Worm (Caenorhabditis elegans) whole organism, L1 larva: Measurements from ENCODE around the gene F57G4.11.
"Not testable (repeated sequence)": the region's sequence is repeated elsewhere in the genome, so short reads cannot be mapped to it uniquely, and the experiment has no call there.

ENCODE experiments used
- C04F5.9 ChIP-seq: sonication (generic microtip); optimal IDR thresholded peaks from 2 replicates; lab custom pipeline; 2016; ENCODE audit warnings: missing genetic modification characterization, missing compliant biosample characterization
- Y116A8C.19 ChIP-seq: sonication (generic microtip); optimal IDR thresholded peaks from 2 replicates; lab custom pipeline; 2016; ENCODE audit warnings: missing compliant biosample characterization, missing genetic modification characterization, borderline replicate concordance
- aly-2 ChIP-seq: fragments of 150-350 bp; optimal IDR thresholded peaks from 2 replicates; lab custom pipeline; 2014; ENCODE audit warnings: missing biosample characterization, missing genetic modification characterization
- ama-1 ChIP-seq: fragments of 150-350 bp; optimal IDR thresholded peaks from 2 replicates; lab custom pipeline; 2014
- ceh-8 ChIP-seq: fragments of 200-800 bp; sonication (Bioruptor generic); optimal IDR thresholded peaks from 2 replicates; lab custom pipeline; 2018; ENCODE audit warnings: mild to moderate bottlenecking, missing genetic modification characterization, moderate library complexity, missing compliant biosample characterization
- ceh-82 ChIP-seq, 3 experiments: fragments of 150-350 bp in 1 of 3; sonication (generic microtip) in 2 of 3; optimal IDR thresholded peaks; 2 replicates each; lab custom pipeline; 2014 to 2017; ENCODE audit warnings: missing biosample characterization in 3 of 3, missing genetic modification characterization in 3 of 3
- ceh-88 ChIP-seq: fragments of 200-800 bp; sonication (Bioruptor generic); IDR thresholded peaks from 2 replicates; pipeline ENCODE4 v1.3.6; 2022; ENCODE audit warnings: missing genetic modification characterization, missing compliant biosample characterization
- dpl-1 ChIP-seq, 3 experiments: fragments of 150-350 bp in 2 of 3; sonication (generic microtip) in 1 of 3; optimal IDR thresholded peaks; 2 replicates each; lab custom pipeline; 2014 to 2017; ENCODE audit warnings: missing biosample characterization in 3 of 3, missing genetic modification characterization in 3 of 3, missing genetic modification reagents in 3 of 3
- dsc-1 ChIP-seq: sonication (generic microtip); optimal IDR thresholded peaks from 2 replicates; lab custom pipeline; 2016; ENCODE audit warnings: mild to moderate bottlenecking, missing genetic modification characterization, missing compliant biosample characterization
- efl-1 ChIP-seq, 4 experiments: fragments of 150-350 bp; optimal IDR thresholded peaks in 3 of 4; peaks in 1 of 4; 1 replicate in 1 of 4; 2 replicates in 3 of 4; lab custom pipeline; 2014; ENCODE audit warnings: missing biosample characterization in 2 of 4, missing genetic modification characterization in 2 of 4, missing genetic modification reagents in 2 of 4
- egl-13 ChIP-seq: sonication (generic microtip); optimal IDR thresholded peaks from 2 replicates; lab custom pipeline; 2016; ENCODE audit warnings: missing genotype, missing genetic modification reagents, missing genetic modification characterization, missing compliant biosample characterization
- elt-2 ChIP-seq: sonication (generic microtip); optimal IDR thresholded peaks from 2 replicates; lab custom pipeline; 2016; ENCODE audit warnings: missing genetic modification characterization, mild to moderate bottlenecking, inconsistent platforms, missing compliant biosample characterization, missing genetic modification reagents
- elt-3 ChIP-seq, 6 experiments: fragments of 150-350 bp in 1 of 6; sonication (generic microtip); optimal IDR thresholded peaks; 2 replicates each; lab custom pipeline; 2017 to 2018; ENCODE audit warnings: missing biosample characterization in 6 of 6, missing genetic modification characterization in 6 of 6, inconsistent platforms in 1 of 6
- ets-5 ChIP-seq: fragments of 200-800 bp; sonication (Bioruptor generic); IDR thresholded peaks from 2 replicates; pipeline ENCODE4 v1.3.6; 2022; ENCODE audit warnings: missing genetic modification characterization, missing compliant biosample characterization
- fkh-10 ChIP-seq: sonication (generic microtip); optimal IDR thresholded peaks from 2 replicates; lab custom pipeline; 2017; ENCODE audit warnings: missing biosample characterization, missing genetic modification reagents, missing genetic modification characterization
- fkh-8 ChIP-seq: sonication (generic microtip); optimal IDR thresholded peaks from 2 replicates; lab custom pipeline; 2016; ENCODE audit warnings: mild to moderate bottlenecking, missing genetic modification characterization, missing compliant biosample characterization
- isw-1 ChIP-seq: fragments of 200-800 bp; sonication (Bioruptor generic); IDR thresholded peaks from 2 replicates; pipeline ENCODE4 v1.3.6; 2022; ENCODE audit warnings: missing genetic modification characterization, missing compliant biosample characterization
- jun-1 ChIP-seq: fragments of 150-350 bp; optimal IDR thresholded peaks from 2 replicates; lab custom pipeline; 2014; ENCODE audit warnings: missing biosample characterization, missing genetic modification reagents, missing genetic modification characterization
- lin-13 ChIP-seq: fragments of 150-350 bp; optimal IDR thresholded peaks from 2 replicates; lab custom pipeline; 2014; ENCODE audit warnings: missing biosample characterization, missing genetic modification reagents, missing genetic modification characterization
- lir-3 ChIP-seq: sonication (generic microtip); optimal IDR thresholded peaks from 2 replicates; lab custom pipeline; 2016; ENCODE audit warnings: mild to moderate bottlenecking, missing genetic modification characterization, moderate library complexity, missing compliant biosample characterization; ENCODE audit not compliant: poor library complexity
- lsy-2 ChIP-seq, 2 experiments: fragments of 150-350 bp; optimal IDR thresholded peaks; 2 replicates each; lab custom pipeline; 2014; ENCODE audit warnings: missing biosample characterization in 2 of 2, missing genetic modification characterization in 2 of 2
- mab-9 ChIP-seq: fragments of 200-800 bp; sonication (Bioruptor generic); IDR thresholded peaks from 2 replicates; pipeline ENCODE4 v1.3.6; 2022; ENCODE audit warnings: missing genetic modification reagents, missing genetic modification characterization, missing compliant biosample characterization
- mep-1 ChIP-seq: fragments of 150-350 bp; optimal IDR thresholded peaks from 2 replicates; lab custom pipeline; 2014; ENCODE audit warnings: missing biosample characterization, missing genetic modification characterization
- nhr-19 ChIP-seq: fragments of 200-800 bp; sonication (Bioruptor generic); conservative IDR thresholded peaks from 2 replicates; pipeline ENCODE4 v1.3.6; 2022; ENCODE audit warnings: missing genetic modification characterization, missing compliant biosample characterization
- nhr-237 ChIP-seq: fragments of 150-350 bp; optimal IDR thresholded peaks from 2 replicates; lab custom pipeline; 2014; ENCODE audit warnings: missing biosample characterization, missing genetic modification characterization
- nhr-47 ChIP-seq: sonication (generic microtip); optimal IDR thresholded peaks from 2 replicates; lab custom pipeline; 2016; ENCODE audit warnings: mild to moderate bottlenecking, missing genetic modification characterization, moderate library complexity, missing compliant biosample characterization
- nhr-71 ChIP-seq: sonication (generic microtip); optimal IDR thresholded peaks from 2 replicates; lab custom pipeline; 2016; ENCODE audit warnings: mild to moderate bottlenecking, missing genetic modification characterization, moderate library complexity, missing compliant biosample characterization
- nhr-77 ChIP-seq: fragments of 150-350 bp; optimal IDR thresholded peaks from 2 replicates; lab custom pipeline; 2014; ENCODE audit warnings: missing biosample characterization, missing genetic modification characterization
- nhr-84 ChIP-seq: sonication (generic microtip); optimal IDR thresholded peaks from 2 replicates; lab custom pipeline; 2017; ENCODE audit warnings: missing biosample characterization, missing genetic modification characterization
- pag-3 ChIP-seq: sonication (generic microtip); optimal IDR thresholded peaks from 2 replicates; lab custom pipeline; 2017; ENCODE audit warnings: missing genetic modification characterization, mild to moderate bottlenecking, missing compliant biosample characterization, antibody characterized with exemption, borderline replicate concordance; ENCODE audit not compliant: insufficient read depth
- rnt-1 ChIP-seq: sonication (generic microtip); optimal IDR thresholded peaks from 2 replicates; lab custom pipeline; 2016; ENCODE audit warnings: mild to moderate bottlenecking, missing genetic modification characterization, moderate library complexity, missing compliant biosample characterization
- tlp-1 ChIP-seq: fragments of 150-350 bp; optimal IDR thresholded peaks from 2 replicates; lab custom pipeline; 2014; ENCODE audit warnings: missing biosample characterization, missing genetic modification characterization
- unc-130 ChIP-seq: fragments of 150-350 bp; optimal IDR thresholded peaks from 2 replicates; lab custom pipeline; 2017; ENCODE audit warnings: missing biosample characterization, missing genetic modification characterization, inconsistent platforms
- unc-30 ChIP-seq: sonication (generic microtip); optimal IDR thresholded peaks from 2 replicates; lab custom pipeline; 2017; ENCODE audit warnings: missing biosample characterization, missing genetic modification characterization
- unc-62 ChIP-seq: fragments of 150-350 bp; optimal IDR thresholded peaks from 2 replicates; lab custom pipeline; 2014; ENCODE audit warnings: missing biosample characterization, missing genetic modification reagents, missing genetic modification characterization
- unc-98 ChIP-seq: fragments of 200-800 bp; sonication (Bioruptor generic); IDR thresholded peaks from 2 replicates; pipeline ENCODE4 v1.3.6; 2022; ENCODE audit warnings: missing genetic modification characterization, missing compliant biosample characterization
- zag-1 ChIP-seq: fragments of 150-350 bp; optimal IDR thresholded peaks from 2 replicates; lab custom pipeline; 2014; ENCODE audit warnings: missing biosample characterization, missing genetic modification characterization
- ztf-11 ChIP-seq, 2 experiments: sonication (generic microtip); optimal IDR thresholded peaks; 2 replicates each; lab custom pipeline; 2016 to 2017; ENCODE audit warnings: missing genetic modification characterization in 2 of 2, missing biosample characterization in 1 of 2, missing compliant biosample characterization in 1 of 2

Gene F57G4.11

ce11 chrV:17606050-17606449 is 19.0 kb upstream of the F57G4.11 start, which contains the start of gene Y6G8.16:
Gene Y6G8.16, plus strand, starts transcription at chrV:17606350.
- not testable (repeated sequence) for TF ChIP-seq rnt-1; zag-1 (tag; lab: Kevin White, UChicago); ztf-11 (tag; optimal IDR thresholded peaks at IDR 0.05; lab: Kevin White, UChicago)
- TF ChIP-seq, all 84 proteins: peak for 0; not testable (repeated sequence) for 84

- TF ChIP-seq lsy-2 (tag; optimal IDR thresholded peaks at IDR 0.05; lab: Kevin White, UChicago): no peak
- no peak for TF ChIP-seq lir-3
- TF ChIP-seq nhr-47 (tag; lab: Kevin White, UChicago): no peak
- TF ChIP-seq ama-1 (lab: Kevin White, UChicago): no peak
- no peak for TF ChIP-seq efl-1 (optimal IDR thresholded peaks at IDR 0.05; lab: Kevin White, UChicago)
- TF ChIP-seq efl-1 (GFP tag; optimal IDR thresholded peaks at IDR 0.05 in 1 of 2; lab: Kevin White, UChicago): no peak
- no peak for TF ChIP-seq egl-13 (tag; lab: Kevin White, UChicago)
- TF ChIP-seq elt-3 (tag; optimal IDR thresholded peaks at IDR 0.05; lab: Kevin White, UChicago): no peak
These were observed 17.2 kb upstream of the F57G4.11 start, which contains the start of gene srz-91 for ce11 chrV:17607797-17608196. Gene srz-91, plus strand, starts transcription at chrV:17608097.

- not testable (repeated sequence) for TF ChIP-seq unc-30, nhr-84, zag-1 (tag; lab: Kevin White, UChicago)
These were observed 14.5 kb upstream of the F57G4.11 start, which contains the start of gene Y6G8.15 for ce11 chrV:17610503-17610902. Gene Y6G8.15, minus strand, starts transcription at chrV:17610603.

- TF ChIP-seq unc-130 (tag; lab: Kevin White, UChicago): no peak
- no peak for TF ChIP-seq tlp-1 (tag; lab: Kevin White, UChicago)
- no peak for TF ChIP-seq nhr-19 (GFP tag; lab: Robert Waterston, UW)
- no peak for TF ChIP-seq fkh-8 (tag; lab: Kevin White, UChicago)
- TF ChIP-seq efl-1 (optimal IDR thresholded peaks at IDR 0.05; lab: Kevin White, UChicago): no peak
- no peak for TF ChIP-seq efl-1 (GFP tag; optimal IDR thresholded peaks at IDR 0.05 in 1 of 2; lab: Kevin White, UChicago)
- no peak for TF ChIP-seq dpl-1 (GFP tag; optimal IDR thresholded peaks at IDR 0.05; lab: Kevin White, UChicago)
- TF ChIP-seq, all 84 proteins: peak for 0
These were observed 10.8 kb upstream of the F57G4.11 start, which contains the start of gene Y6G8.14 for ce11 chrV:17614251-17614650. Gene Y6G8.14, minus strand, starts transcription at chrV:17614351.

- TF ChIP-seq mab-9 (GFP tag; lab: Robert Waterston, UW) (no peak), ceh-8 (GFP tag; lab: Kevin White, UChicago) (no peak), dpl-1 (GFP tag; optimal IDR thresholded peaks at IDR 0.05; lab: Kevin White, UChicago) (no peak), elt-2 (tag; lab: Kevin White, UChicago) (peak; percentile 12), efl-1 (optimal IDR thresholded peaks at IDR 0.05; lab: Kevin White, UChicago) (no peak), efl-1 (GFP tag; optimal IDR thresholded peaks at IDR 0.05 in 1 of 2; lab: Kevin White, UChicago) (peak in 1 of 2 experiments; percentile 2), ceh-82 (tag; optimal IDR thresholded peaks at IDR 0.05; lab: Kevin White, UChicago) (no peak), nhr-237 (tag; lab: Kevin White, UChicago) (no peak)
These were observed 9.4 kb upstream of the F57G4.11 start, which contains the start of gene Y6G8.5 for ce11 chrV:17615609-17616008. Gene Y6G8.5, minus strand, starts transcription at chrV:17615709.

- TF ChIP-seq ceh-82 (tag; optimal IDR thresholded peaks at IDR 0.05; lab: Kevin White, UChicago) (no peak), isw-1 (GFP tag; lab: Robert Waterston, UW) (no peak), ets-5 (GFP tag; lab: Robert Waterston, UW) (no peak), dpl-1 (GFP tag; optimal IDR thresholded peaks at IDR 0.05; lab: Kevin White, UChicago) (no peak), elt-2 (tag; lab: Kevin White, UChicago) (peak; percentile 72)
These were observed 8.2 kb upstream of the F57G4.11 start, which contains the start of gene Y6G8.6 for ce11 chrV:17616807-17617206. Gene Y6G8.6, minus strand, starts transcription at chrV:17616904.

ce11 chrV:17620266-17620665 is 4.7 kb upstream of the F57G4.11 start, which contains the start of gene Y6G8.8:
Gene Y6G8.8, plus strand, starts transcription at chrV:17620566.
- TF ChIP-seq Y116A8C.19 (tag; lab: Kevin White, UChicago): no peak
- no peak for TF ChIP-seq aly-2 (tag; lab: Kevin White, UChicago)
- no peak for TF ChIP-seq mep-1 (tag; lab: Kevin White, UChicago)
- TF ChIP-seq jun-1 (tag; lab: Kevin White, UChicago): no peak
- no peak for TF ChIP-seq fkh-10 (GFP tag; lab: Kevin White, UChicago)
- no peak for TF ChIP-seq lin-13
- TF ChIP-seq ceh-88: no peak
- no peak for TF ChIP-seq unc-98 (GFP tag; lab: Robert Waterston, UW)
- TF ChIP-seq pag-3 (tag; lab: Kevin White, UChicago): no peak
- no peak for TF ChIP-seq nhr-77 (tag; lab: Kevin White, UChicago)
- no peak for TF ChIP-seq elt-3 (tag; optimal IDR thresholded peaks at IDR 0.05; lab: Kevin White, UChicago)
- TF ChIP-seq C04F5.9 (tag; lab: Kevin White, UChicago): no peak
- no peak for TF ChIP-seq nhr-71 (tag; lab: Kevin White, UChicago)
- no peak for TF ChIP-seq dsc-1 (tag; lab: Kevin White, UChicago)
- no peak for TF ChIP-seq unc-62 (GFP tag; lab: Kevin White, UChicago)
